Worm (Caenorhabditis elegans): Measurements from ENCODE around the gene F36A4.3.

DNA sequence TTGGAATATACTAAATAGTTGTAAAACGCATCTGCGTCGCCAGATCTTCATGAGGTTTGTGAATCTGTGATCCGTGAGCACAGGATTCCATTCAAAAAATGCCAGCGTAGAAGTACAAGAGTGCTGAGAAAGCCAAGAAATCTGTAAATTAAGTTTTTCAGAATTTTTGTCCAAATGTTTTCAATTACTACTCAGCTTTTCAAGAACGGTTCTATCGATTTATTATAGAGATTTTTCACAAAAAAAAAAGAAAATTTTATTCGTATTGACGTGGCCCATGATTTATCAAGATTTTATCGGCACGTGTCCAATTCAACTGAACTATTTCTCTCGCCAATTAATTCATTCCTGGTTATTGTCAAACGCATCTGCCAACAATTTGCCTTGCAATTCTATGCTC is at the start of gene F36A4.3:
- TF ChIP-seq nhr-76 (tag; optimal IDR thresholded peaks at IDR 0.05) (no peak), nhr-12 (tag; optimal IDR thresholded peaks at IDR 0.05) (no peak), elt-3 (tag; optimal IDR thresholded peaks at IDR 0.05) (no peak), unc-62 (GFP tag; optimal IDR thresholded peaks at IDR 0.05) (no peak), lin-32 (GFP tag; optimal IDR thresholded peaks at IDR 0.05) (no peak), unc-39 (tag; optimal IDR thresholded peaks at IDR 0.05) (no peak), sem-2 (GFP tag; optimal IDR thresholded peaks at IDR 0.05) (no peak), lsy-2 (tag; optimal IDR thresholded peaks at IDR 0.05) (no peak), mab-5 (tag; optimal IDR thresholded peaks at IDR 0.05) (no peak), ces-1 (GFP tag; optimal IDR thresholded peaks at IDR 0.05) (no peak), hlh-1 (tag; optimal IDR thresholded peaks at IDR 0.05) (no peak), nhr-237 (tag; optimal IDR thresholded peaks at IDR 0.05) (no peak)

Data from whole organism, mixed stage, embryonic.